Worm (Caenorhabditis elegans): ENCODE data around the gene ugt-48.

DNA sequence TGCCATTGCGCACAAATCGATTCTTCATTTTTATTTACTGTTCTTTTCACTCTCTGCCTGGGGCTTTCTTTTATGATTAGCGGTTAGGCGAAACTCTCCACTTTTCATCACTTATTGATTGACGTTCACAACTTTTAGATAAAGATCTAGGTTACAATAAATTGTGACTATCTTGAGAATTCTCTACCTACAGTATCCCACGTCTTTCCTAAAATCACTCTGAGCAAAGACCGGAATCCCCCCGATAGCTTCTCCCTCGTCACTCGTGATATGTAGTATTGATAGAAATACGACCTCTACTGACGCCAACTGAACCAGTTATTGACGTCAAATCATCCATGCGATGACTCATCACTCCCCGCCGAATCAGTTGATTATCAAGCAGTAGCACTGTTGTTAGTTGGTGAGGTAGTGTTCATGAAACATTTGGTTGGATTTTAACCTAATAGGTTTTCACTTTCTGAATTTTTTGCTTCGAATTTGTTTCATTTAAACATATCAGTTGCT is 26.1 kb downstream of the ugt-48 start, which contains the start of gene hir-1:
- TF ChIP-seq nhr-77 (tag; optimal IDR thresholded peaks at IDR 0.05) = no peak
- TF ChIP-seq unc-39 (tag; optimal IDR thresholded peaks at IDR 0.05) = no peak
- TF ChIP-seq lsy-2 (tag; optimal IDR thresholded peaks at IDR 0.05) = peak in 1 of 2 experiments; percentile 4
- no peak for TF ChIP-seq ceh-20 (GFP tag; IDR thresholded peaks at IDR 0.05)
- TF ChIP-seq arid-1 (GFP tag; conservative IDR thresholded peaks at IDR 0.05) = no peak
- TF ChIP-seq nhr-28 (tag; optimal IDR thresholded peaks at IDR 0.05) = no peak
- TF ChIP-seq unc-130 (GFP tag; optimal IDR thresholded peaks at IDR 0.05) = no peak
- TF ChIP-seq snpc-4 (tag; optimal IDR thresholded peaks at IDR 0.05) = no peak
- TF ChIP-seq ceh-44 (GFP tag; IDR thresholded peaks at IDR 0.05) = no peak
- no peak for TF ChIP-seq hlh-30 (tag; optimal IDR thresholded peaks at IDR 0.05; ENCODE audit: insufficient read depth)
- no peak for TF ChIP-seq pqm-1 (tag; optimal IDR thresholded peaks at IDR 0.05)
